Worm (Caenorhabditis elegans) whole organism, L4 larva: Measurements from ENCODE around the gene C06A8.8.

Experiments used
- ceh-44 ChIP-seq: fragments of 200-800 bp; sonication (Bioruptor generic); IDR thresholded peaks from 2 replicates; pipeline ENCODE4 v1.3.6; 2022; ENCODE audit warnings: missing genetic modification reagents, missing genetic modification characterization, missing compliant biosample characterization
- daf-12 ChIP-seq: fragments of 150-350 bp; optimal IDR thresholded peaks from 2 replicates; lab custom pipeline; 2014; ENCODE audit warnings: missing biosample characterization, missing genetic modification reagents, missing genetic modification characterization
- dpl-1 ChIP-seq: fragments of 150-350 bp; optimal IDR thresholded peaks from 2 replicates; lab custom pipeline; 2014; ENCODE audit warnings: missing biosample characterization, missing genetic modification reagents, missing genetic modification characterization
- lir-3 ChIP-seq: sonication (generic microtip); optimal IDR thresholded peaks from 2 replicates; lab custom pipeline; 2016; ENCODE audit warnings: mild to moderate bottlenecking, missing genetic modification characterization, missing compliant biosample characterization
- lsy-2 ChIP-seq, 2 experiments: fragments of 150-350 bp in 1 of 2; sonication (generic microtip) in 1 of 2; optimal IDR thresholded peaks; 2 replicates each; lab custom pipeline; 2014 to 2017; ENCODE audit warnings: missing biosample characterization in 2 of 2, missing genetic modification characterization in 2 of 2
- pha-4 ChIP-seq, 2 experiments: fragments of 150-350 bp in 1 of 2; fragments of 200-800 bp in 1 of 2; sonication (Bioruptor generic) in 1 of 2; IDR thresholded peaks in 1 of 2; optimal IDR thresholded peaks in 1 of 2; 2 replicates each; pipeline versions ENCODE4 v1.3.6 to Lab custom; 2014 to 2022; ENCODE audit warnings: missing genetic modification characterization in 2 of 2, missing genetic modification reagents in 2 of 2, missing biosample characterization in 1 of 2, missing compliant biosample characterization in 1 of 2
- saeg-2 ChIP-seq: fragments of 200-800 bp; sonication (Bioruptor generic); IDR thresholded peaks from 2 replicates; pipeline ENCODE4 v1.3.6; 2022; ENCODE audit warnings: missing genetic modification reagents, missing genetic modification characterization, missing compliant biosample characterization
- skn-1 ChIP-seq: fragments of 150-350 bp; optimal IDR thresholded peaks from 2 replicates; lab custom pipeline; 2014; ENCODE audit warnings: missing biosample characterization, missing genetic modification characterization
- unc-62 ChIP-seq, 3 experiments: fragments of 150-350 bp in 1 of 3; sonication (generic microtip); optimal IDR thresholded peaks in 2 of 3; peaks in 1 of 3; 1 replicate in 1 of 3; 2 replicates in 2 of 3; lab custom pipeline; 2014 to 2017; ENCODE audit warnings: missing biosample characterization in 3 of 3, missing genetic modification characterization in 3 of 3, missing genetic modification reagents in 3 of 3, missing genotype in 1 of 3

DNA sequence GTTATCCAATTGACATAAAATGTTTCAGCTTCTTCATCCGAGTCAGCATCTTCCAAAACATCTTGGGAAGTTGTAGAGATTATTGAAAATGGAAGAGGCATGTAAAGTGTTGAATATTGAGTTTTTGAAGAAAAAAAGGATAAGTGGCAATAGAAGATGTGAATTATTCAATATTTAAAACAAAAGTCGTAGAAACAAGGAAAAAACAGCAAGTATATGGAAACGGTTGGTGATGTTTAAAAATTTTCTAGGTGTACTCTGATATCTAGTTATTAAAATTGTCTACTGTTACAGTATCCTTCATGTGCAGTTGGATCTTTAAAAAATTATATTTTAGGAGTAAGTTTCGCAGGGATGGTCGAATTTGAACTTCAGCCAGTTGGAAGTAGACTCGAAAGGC, at the start of gene C06A8.8:
- TF ChIP-seq daf-12 (tag; lab: Kevin White, UChicago) (no peak), pha-4 (GFP tag; IDR thresholded peaks at IDR 0.05; lab: Robert Waterston, UW) (no peak), pha-4 (tag; optimal IDR thresholded peaks at IDR 0.05; lab: Kevin White, UChicago) (no peak), skn-1 (tag; lab: Kevin White, UChicago) (no peak), lsy-2 (tag; optimal IDR thresholded peaks at IDR 0.05; lab: Kevin White, UChicago) (no peak), unc-62 (GFP tag; optimal IDR thresholded peaks at IDR 0.05 in 1 of 2; lab: Kevin White, UChicago) (no peak), unc-62 (tag; optimal IDR thresholded peaks at IDR 0.05; lab: Kevin White, UChicago) (no peak), saeg-2 (GFP tag; lab: Robert Waterston, UW) (no peak), dpl-1 (GFP tag; lab: Kevin White, UChicago) (no peak), ceh-44 (GFP tag; lab: Robert Waterston, UW) (no peak), lir-3 (no peak)
